Fruit fly (Drosophila melanogaster): Measurements from ENCODE around the gene CG31229.

Gene CG31229

dm6 chr3R:18667659-18668248, at the start of gene CG31229:
TSS of gene CG31229 (plus strand) at chr3R:18667852.
- no peak for TF ChIP-seq dmrt99B (tag; optimal IDR thresholded peaks at IDR 0.05)
- TF ChIP-seq fd102C (GFP tag; optimal IDR thresholded peaks at IDR 0.05): no peak
- no peak for TF ChIP-seq Fer3 (tag; optimal IDR thresholded peaks at IDR 0.05)
- TF ChIP-seq fd64A (GFP tag; optimal IDR thresholded peaks at IDR 0.05): no peak
- no peak for TF ChIP-seq Stat92E (GFP tag; optimal IDR thresholded peaks at IDR 0.05)
- TF ChIP-seq Fer2 (tag; optimal IDR thresholded peaks at IDR 0.05): no peak
- peak; percentile 59; the same call in 2 of the 3 replicates for TF ChIP-seq zen2 (GFP tag; IDR thresholded peaks at IDR 0.05; ENCODE audit: partially characterized antibody)
- no peak for TF ChIP-seq CG1024 (GFP tag; IDR thresholded peaks at IDR 0.05)
- TF ChIP-seq Drgx (GFP tag; IDR thresholded peaks at IDR 0.05): no peak
- TF ChIP-seq danr (GFP tag; IDR thresholded peaks at IDR 0.05): no peak
- TF ChIP-seq sob (GFP tag; IDR thresholded peaks at IDR 0.05): no peak
- TF ChIP-seq CG8089 (GFP tag; optimal IDR thresholded peaks at IDR 0.05): no peak
- TF ChIP-seq CoRest (tag; optimal IDR thresholded peaks at IDR 0.05): peak; percentile 5
- no peak for TF ChIP-seq org-1 (GFP tag; optimal IDR thresholded peaks at IDR 0.05)
- no peak for TF ChIP-seq gt (GFP tag; IDR thresholded peaks at IDR 0.05)
- no peak for TF ChIP-seq vfl (GFP tag; optimal IDR thresholded peaks at IDR 0.05)
- TF ChIP-seq wek (GFP tag; optimal IDR thresholded peaks at IDR 0.05): no peak
- no peak for TF ChIP-seq lov (optimal IDR thresholded peaks at IDR 0.05)
- no peak for TF ChIP-seq lov (GFP tag; IDR thresholded peaks at IDR 0.05)
- TF ChIP-seq amos (GFP tag; IDR thresholded peaks at IDR 0.05; ENCODE audit: partially characterized antibody): peak; percentile 55; the same call in 1 of the 2 replicates
- TF ChIP-seq CHES-1-like (GFP tag; optimal IDR thresholded peaks at IDR 0.05): no peak
- no peak for TF ChIP-seq Hr51 (GFP tag; optimal IDR thresholded peaks at IDR 0.05)
- TF ChIP-seq CG5953 (GFP tag; IDR thresholded peaks at IDR 0.05): no peak
- TF ChIP-seq Med (GFP tag): peak; percentile 70
- TF ChIP-seq prd (optimal IDR thresholded peaks at IDR 0.05): no peak
- no peak for TF ChIP-seq prd (GFP tag; IDR thresholded peaks at IDR 0.05)
- TF ChIP-seq dan (GFP tag; IDR thresholded peaks at IDR 0.05): no peak
- peak; percentile 57 for TF ChIP-seq BEAF-32 (GFP tag; optimal IDR thresholded peaks at IDR 0.05)
- TF ChIP-seq fd96Cb (tag; optimal IDR thresholded peaks at IDR 0.05): no peak
- no peak for TF ChIP-seq CG4360 (GFP tag; IDR thresholded peaks at IDR 0.05)
- TF ChIP-seq dimm (GFP tag; IDR thresholded peaks at IDR 0.05): no peak
- TF ChIP-seq Dad (GFP tag; optimal IDR thresholded peaks at IDR 0.05): no peak
- no peak for TF ChIP-seq HmgZ (tag; optimal IDR thresholded peaks at IDR 0.05)
- TF ChIP-seq schlank (tag; optimal IDR thresholded peaks at IDR 0.05): no peak
- no peak for TF ChIP-seq Hr78 (GFP tag; optimal IDR thresholded peaks at IDR 0.05)
- peak; percentile 66; the same call in 3 of the 4 replicates for TF ChIP-seq Dll (GFP tag; IDR thresholded peaks at IDR 0.05; ENCODE audit: partially characterized antibody)
- TF ChIP-seq gsb-n (tag; optimal IDR thresholded peaks at IDR 0.05): no peak
- no peak for TF ChIP-seq CG17385 (GFP tag; optimal IDR thresholded peaks at IDR 0.05)
- TF ChIP-seq HLH4C (GFP tag; IDR thresholded peaks at IDR 0.05; ENCODE audit: partially characterized antibody): peak; percentile 56; the same call in 1 of the 3 replicates
- TF ChIP-seq E2f1 (GFP tag; IDR thresholded peaks at IDR 0.05): no peak
- peak; percentile 63 for TF ChIP-seq kah (GFP tag; optimal IDR thresholded peaks at IDR 0.05)
- peak; percentile 94 for TF ChIP-seq E2f2 (GFP tag; IDR thresholded peaks at IDR 0.05)
- peak; percentile 54 for TF ChIP-seq stwl (tag; optimal IDR thresholded peaks at IDR 0.05)
- no peak for TF ChIP-seq CG6654 (GFP tag; optimal IDR thresholded peaks at IDR 0.05)
- no peak for TF ChIP-seq CG17361 (GFP tag; IDR thresholded peaks at IDR 0.05)
- no peak for TF ChIP-seq grau (tag; optimal IDR thresholded peaks at IDR 0.05)
- no peak; the same call in 1 of the 2 replicates for TF ChIP-seq Bgb (GFP tag; IDR thresholded peaks at IDR 0.05; ENCODE audit: partially characterized antibody)
- TF ChIP-seq CG11093 (GFP tag; IDR thresholded peaks at IDR 0.05): no peak
- TF ChIP-seq fu2 (GFP tag; optimal IDR thresholded peaks at IDR 0.05): no peak
- no peak for TF ChIP-seq wor (GFP tag; IDR thresholded peaks at IDR 0.05)

Data from whole organism, embryonic.